Fruit fly (Drosophila melanogaster) whole organism, wandering third instar larva: Measurements from ENCODE around the gene CG13409.
A peak's percentile ranks its signal among the peaks of the same experiment; 100 is the strongest.

Experiments
- Abd-B ChIP-seq: fragments of >200 bp; optimal IDR thresholded peaks from 2 replicates; lab custom pipeline; 2017; ENCODE audit warnings: missing biosample characterization, missing genetic modification characterization
- CG32264 ChIP-seq: fragments of 200-800 bp; sonication (Bioruptor generic); optimal IDR thresholded peaks from 2 replicates; lab custom pipeline; 2016; ENCODE audit warnings: missing biosample characterization, missing genetic modification characterization
- CG9705 ChIP-seq: fragments of 200-800 bp; sonication (Bioruptor generic); optimal IDR thresholded peaks from 2 replicates; lab custom pipeline; 2018; ENCODE audit warnings: missing biosample characterization, mild to moderate bottlenecking, missing genetic modification characterization
- CrebA ChIP-seq: fragments of 200-800 bp; sonication (Bioruptor generic); optimal IDR thresholded peaks from 2 replicates; lab custom pipeline; 2016; ENCODE audit warnings: missing biosample characterization, mild to moderate bottlenecking, missing genetic modification characterization, borderline replicate concordance
- Dfd ChIP-seq: fragments of >200 bp; optimal IDR thresholded peaks from 2 replicates; lab custom pipeline; 2017; ENCODE audit warnings: missing biosample characterization, missing genetic modification characterization
- Dif ChIP-seq: fragments of 200-275, 200-300 bp; sonication (Bioruptor generic); optimal IDR thresholded peaks from 2 replicates; lab custom pipeline; 2018; ENCODE audit warnings: missing biosample characterization, missing genetic modification characterization; ENCODE audit not compliant: partially characterized antibody
- GATAd ChIP-seq: sonication (Bioruptor generic); optimal IDR thresholded peaks from 2 replicates; lab custom pipeline; 2016; ENCODE audit warnings: missing biosample characterization, missing genetic modification characterization
- HLH106 ChIP-seq: fragments of 200-800 bp; optimal IDR thresholded peaks from 3 replicates; lab custom pipeline; 2019; ENCODE audit warnings: missing biosample characterization, mild to moderate bottlenecking, missing genetic modification characterization, moderate library complexity
- Hnf4 ChIP-seq: fragments of 200-800 bp; sonication (Bioruptor generic); optimal IDR thresholded peaks from 2 replicates; lab custom pipeline; 2016; ENCODE audit warnings: missing biosample characterization, mild to moderate bottlenecking, missing genetic modification characterization
- Hr78 ChIP-seq: fragments of >200 bp; optimal IDR thresholded peaks from 2 replicates; lab custom pipeline; 2017; ENCODE audit warnings: missing biosample characterization, missing genetic modification characterization
- Hr83 ChIP-seq: fragments of 200-300 bp; sonication (Bioruptor generic); optimal IDR thresholded peaks from 2 replicates; lab custom pipeline; 2016; ENCODE audit warnings: missing biosample characterization, mild to moderate bottlenecking, missing genetic modification characterization, moderate library complexity; ENCODE audit not compliant: poor library complexity, severe bottlenecking
- Jra ChIP-seq: sonication (Bioruptor generic); optimal IDR thresholded peaks from 2 replicates; lab custom pipeline; 2016; ENCODE audit warnings: missing biosample characterization, missing genetic modification characterization
- Mio ChIP-seq: sonication (Bioruptor generic); optimal IDR thresholded peaks from 2 replicates; lab custom pipeline; 2016; ENCODE audit warnings: missing biosample characterization, missing genetic modification characterization
- Myc ChIP-seq: fragments of >200 bp; optimal IDR thresholded peaks from 2 replicates; lab custom pipeline; 2017
- N ChIP-seq: fragments of >200 bp; optimal IDR thresholded peaks from 2 replicates; lab custom pipeline; 2018; ENCODE audit warnings: missing biosample characterization, missing external identifiers, missing genetic modification characterization
- OdsH ChIP-seq: fragments of 200-800 bp; sonication (Bioruptor generic); optimal IDR thresholded peaks from 2 replicates; lab custom pipeline; 2016; ENCODE audit warnings: missing biosample characterization, mild to moderate bottlenecking, missing genetic modification characterization
- Rel ChIP-seq, 2 experiments: fragments of 200-800 bp; sonication (Bioruptor generic) in 1 of 2; optimal IDR thresholded peaks; 2 replicates in 1 of 2; 3 replicates in 1 of 2; lab custom pipeline; 2016 to 2019; ENCODE audit warnings: mild to moderate bottlenecking in 2 of 2, missing biosample characterization in 2 of 2, missing genetic modification characterization in 2 of 2, moderate library complexity in 1 of 2
- Sp1 ChIP-seq: fragments of 200-800 bp; sonication (Bioruptor generic); optimal IDR thresholded peaks from 3 replicates; lab custom pipeline; 2019; ENCODE audit warnings: missing biosample characterization, mild to moderate bottlenecking, missing genetic modification characterization, moderate library complexity
- Vsx2 ChIP-seq: fragments of 200-300, 225-300 bp; sonication (Bioruptor generic); optimal IDR thresholded peaks from 2 replicates; lab custom pipeline; 2018; ENCODE audit warnings: missing biosample characterization, missing genetic modification characterization; ENCODE audit not compliant: partially characterized antibody
- br ChIP-seq: fragments of 200-800 bp; sonication (Bioruptor generic); optimal IDR thresholded peaks from 2 replicates; lab custom pipeline; 2016; ENCODE audit warnings: missing biosample characterization, missing genetic modification characterization
- brk ChIP-seq: fragments of 200-800 bp; sonication (Bioruptor generic); optimal IDR thresholded peaks from 2 replicates; lab custom pipeline; 2016; ENCODE audit warnings: missing biosample characterization, mild to moderate bottlenecking, missing genetic modification characterization
- dl ChIP-seq, 2 experiments: fragments of 175-275, 200-275 bp in 1 of 2; fragments of 200-275 bp in 1 of 2; sonication (Bioruptor generic); optimal IDR thresholded peaks; lab custom pipeline; 2018; ENCODE audit warnings: mild to moderate bottlenecking in 2 of 2, missing biosample characterization in 2 of 2, missing genetic modification characterization in 2 of 2, moderate library complexity in 2 of 2; ENCODE audit not compliant: partially characterized antibody in 2 of 2, insufficient read depth in 1 of 2
- dmrt93B ChIP-seq: fragments of 200-800 bp; sonication (Bioruptor generic); optimal IDR thresholded peaks from 2 replicates; lab custom pipeline; 2018; ENCODE audit warnings: missing biosample characterization, mild to moderate bottlenecking, missing genetic modification characterization
- dsf ChIP-seq: sonication (Bioruptor generic); optimal IDR thresholded peaks from 2 replicates; lab custom pipeline; 2016; ENCODE audit warnings: missing biosample characterization, missing genetic modification characterization, borderline replicate concordance
- ey ChIP-seq: fragments of 200-800 bp; sonication (Bioruptor generic); optimal IDR thresholded peaks from 2 replicates; lab custom pipeline; 2016; ENCODE audit warnings: missing biosample characterization, missing genetic modification characterization
- foxo ChIP-seq, 2 experiments: fragments of 200-800 bp; sonication (Bioruptor generic); optimal IDR thresholded peaks; 2 replicates in 1 of 2; 3 replicates in 1 of 2; lab custom pipeline; 2016 to 2017; ENCODE audit warnings: missing biosample characterization in 2 of 2, missing genetic modification characterization in 2 of 2
- fru ChIP-seq: fragments of 200-800 bp; sonication (Bioruptor generic); optimal IDR thresholded peaks from 3 replicates; lab custom pipeline; 2016; ENCODE audit warnings: missing biosample characterization, mild to moderate bottlenecking, missing genetic modification characterization
- h ChIP-seq: fragments of 200-800 bp; sonication (Bioruptor generic); optimal IDR thresholded peaks from 3 replicates; lab custom pipeline; 2016; ENCODE audit warnings: missing biosample characterization, mild to moderate bottlenecking, missing genetic modification characterization
- jim ChIP-seq: fragments of 175-275, 200-325 bp; sonication (Bioruptor generic); optimal IDR thresholded peaks from 2 replicates; lab custom pipeline; 2016; ENCODE audit warnings: missing biosample characterization, mild to moderate bottlenecking, missing genetic modification characterization
- lola ChIP-seq: fragments of >200 bp; optimal IDR thresholded peaks from 2 replicates; lab custom pipeline; 2017; ENCODE audit warnings: missing biosample characterization, missing genetic modification characterization
- pan ChIP-seq: fragments of >200 bp; optimal IDR thresholded peaks from 2 replicates; lab custom pipeline; 2017
- psq ChIP-seq: fragments of 200-800 bp; sonication (Bioruptor generic); optimal IDR thresholded peaks from 3 replicates; lab custom pipeline; 2017; ENCODE audit warnings: missing biosample characterization, mild to moderate bottlenecking, missing genetic modification characterization, moderate library complexity
- rgr ChIP-seq: fragments of 200-800 bp; sonication (Bioruptor generic); optimal IDR thresholded peaks from 3 replicates; lab custom pipeline; 2016; ENCODE audit warnings: missing biosample characterization, mild to moderate bottlenecking, missing genetic modification characterization
- sage ChIP-seq: fragments of 200-800 bp; sonication (Bioruptor generic); optimal IDR thresholded peaks from 2 replicates; lab custom pipeline; 2016; ENCODE audit warnings: missing biosample characterization, mild to moderate bottlenecking, missing genetic modification characterization
- sv ChIP-seq: fragments of 200-800 bp; sonication (Bioruptor generic); optimal IDR thresholded peaks from 3 replicates; lab custom pipeline; 2016; ENCODE audit warnings: missing biosample characterization, missing genetic modification characterization
- tai ChIP-seq: sonication (Bioruptor generic); optimal IDR thresholded peaks from 2 replicates; lab custom pipeline; 2016; ENCODE audit warnings: missing biosample characterization, missing genetic modification characterization
- usp ChIP-seq: fragments of >200 bp; optimal IDR thresholded peaks from 2 replicates; lab custom pipeline; 2017; ENCODE audit warnings: missing biosample characterization, missing genetic modification characterization
- woc ChIP-seq: sonication (Bioruptor generic); optimal IDR thresholded peaks from 2 replicates; lab custom pipeline; 2016; ENCODE audit warnings: missing biosample characterization, mild to moderate bottlenecking, missing genetic modification characterization

Gene CG13409

dm6 chr3R:22046231-22046630 is 14.5 kb upstream of the CG13409 start:
- TF ChIP-seq brk (GFP tag; lab: Kevin White, UChicago), result no peak
- no peak for TF ChIP-seq psq (GFP tag; lab: Kevin White, UChicago)
- no peak for TF ChIP-seq Dif
- TF ChIP-seq Dfd (GFP tag; lab: Kevin White, UChicago), result no peak
- TF ChIP-seq rgr, result no peak
- TF ChIP-seq Mio (GFP tag; lab: Kevin White, UChicago), result no peak
- TF ChIP-seq foxo (GFP tag; optimal IDR thresholded peaks at IDR 0.05; lab: Kevin White, UChicago), result no peak
- TF ChIP-seq CG32264 (GFP tag; lab: Kevin White, UChicago), result no peak
- peak; percentile 31 for TF ChIP-seq fru (GFP tag; lab: Kevin White, UChicago)
- TF ChIP-seq HLH106 (tag; lab: Kevin White, UChicago), result peak; percentile 24
- no peak for TF ChIP-seq pan (lab: Kevin White, UChicago)
- TF ChIP-seq ey, result peak; percentile 11
- peak; percentile 27 for TF ChIP-seq OdsH
- TF ChIP-seq h, result peak; percentile 0
- TF ChIP-seq Myc (lab: Kevin White, UChicago), result no peak

dm6 chr3R:22044443-22044970 is 12.8 kb upstream of the CG13409 start:
- TF ChIP-seq tai (GFP tag; lab: Kevin White, UChicago) (no peak), pan (lab: Kevin White, UChicago) (no peak), dmrt93B (GFP tag; lab: Kevin White, UChicago) (no peak), OdsH (no peak), sage (GFP tag; lab: Kevin White, UChicago) (no peak), sv (GFP tag; lab: Kevin White, UChicago) (no peak)

dm6 chr3R:22043748-22044402 is 12.2 kb upstream of the CG13409 start:
- TF ChIP-seq lola (GFP tag; lab: Kevin White, UChicago), result no peak
- TF ChIP-seq jim (GFP tag; lab: Kevin White, UChicago), result peak; percentile 83
- peak; percentile 41 for TF ChIP-seq Hnf4 (GFP tag; lab: Kevin White, UChicago)
- TF ChIP-seq Hr78, result no peak
- TF ChIP-seq OdsH, result no peak
- TF ChIP-seq sv (GFP tag; lab: Kevin White, UChicago), result no peak
- peak; percentile 61 for TF ChIP-seq sage (GFP tag; lab: Kevin White, UChicago)
- TF ChIP-seq Myc (lab: Kevin White, UChicago), result no peak
- peak; percentile 31 for TF ChIP-seq Hr83
- no peak for TF ChIP-seq usp (GFP tag; lab: Kevin White, UChicago)
- no peak for TF ChIP-seq Abd-B
- TF ChIP-seq Jra (GFP tag; lab: Kevin White, UChicago), result peak; percentile 59
- TF ChIP-seq Rel (GFP tag; optimal IDR thresholded peaks at IDR 0.05; lab: Kevin White, UChicago), result peak; percentile 1
- TF ChIP-seq Rel (tag; optimal IDR thresholded peaks at IDR 0.05; lab: Kevin White, UChicago), result peak; percentile 96
- TF ChIP-seq Mio (GFP tag; lab: Kevin White, UChicago), result no peak
- no peak for TF ChIP-seq dsf (GFP tag; lab: Kevin White, UChicago)
- TF ChIP-seq Sp1, result no peak
- TF ChIP-seq Dif, result peak; percentile 56
- TF ChIP-seq h, result peak; percentile 43
- no peak for TF ChIP-seq Vsx2 (GFP tag; lab: Kevin White, UChicago)
- TF ChIP-seq CrebA (GFP tag; lab: Kevin White, UChicago), result no peak
- no peak for TF ChIP-seq ey
- TF ChIP-seq foxo (GFP tag; optimal IDR thresholded peaks at IDR 0.05; lab: Kevin White, UChicago), result peak in 1 of 2 experiments; percentile 10
- TF ChIP-seq psq (GFP tag; lab: Kevin White, UChicago), result peak; percentile 99
- no peak for TF ChIP-seq brk (GFP tag; lab: Kevin White, UChicago)
- TF ChIP-seq woc (GFP tag; lab: Kevin White, UChicago), result peak; percentile 15
- peak; percentile 3 for TF ChIP-seq br
- TF ChIP-seq fru (GFP tag; lab: Kevin White, UChicago), result peak; percentile 71
- no peak for TF ChIP-seq HLH106 (tag; lab: Kevin White, UChicago)
- TF ChIP-seq dl (GFP tag; optimal IDR thresholded peaks at IDR 0.05; lab: Kevin White, UChicago; ENCODE audit: insufficient read depth in 1 of 2, partially characterized antibody in 2 of 2), result peak; percentile 51 to 57
- no peak for TF ChIP-seq GATAd
- peak; percentile 66 for TF ChIP-seq tai (GFP tag; lab: Kevin White, UChicago)
- no peak for TF ChIP-seq Dfd (GFP tag; lab: Kevin White, UChicago)
- no peak for TF ChIP-seq CG9705 (GFP tag; lab: Kevin White, UChicago)
- no peak for TF ChIP-seq pan (lab: Kevin White, UChicago)
- peak; percentile 21 for TF ChIP-seq rgr
- no peak for TF ChIP-seq dmrt93B (GFP tag; lab: Kevin White, UChicago)
- no peak for TF ChIP-seq N (GFP tag; lab: Kevin White, UChicago)
- TF ChIP-seq CG32264 (GFP tag; lab: Kevin White, UChicago), result no peak
